Fruit fly (Drosophila melanogaster) S2 (cell line): ENCODE data around the gene Ada.

Source experiments
- CG8478 ChIP-seq: fragments of >200 bp; optimal IDR thresholded peaks from 2 replicates; lab custom pipeline; 2018
- CTCF ChIP-seq, 2 experiments: fragments of >200 bp; optimal IDR thresholded peaks; 2 replicates each; lab custom pipeline; 2018

dm6 chr3R:9035252-9035651 lies 29.7 kb upstream of the Ada start:
- TF ChIP-seq CTCF (optimal IDR thresholded peaks at IDR 0.05; lab: Kevin White, UChicago) (no peak), CG8478 (lab: Kevin White, UChicago) (no peak)
